Fruit fly (Drosophila melanogaster): Measurements from ENCODE around the gene Sem1.

Sem1 gene

dm6 chr2L:7081307-7081706 lies 17.5 kb downstream of the Sem1 start:
- TF ChIP-seq CG14711 (tag; optimal IDR thresholded peaks at IDR 0.05) (no peak), Crg-1 (GFP tag; optimal IDR thresholded peaks at IDR 0.05) (no peak), CG11617 (GFP tag; optimal IDR thresholded peaks at IDR 0.05) (no peak)

dm6 chr2L:7082203-7082602 lies 18.4 kb downstream of the Sem1 start:
- no peak for TF ChIP-seq kay (GFP tag; ENCODE audit: borderline replicate concordance)
- TF ChIP-seq CG14711 (tag; optimal IDR thresholded peaks at IDR 0.05): no peak
- TF ChIP-seq Crg-1 (GFP tag; optimal IDR thresholded peaks at IDR 0.05): no peak
- no peak for TF ChIP-seq Clk (GFP tag; optimal IDR thresholded peaks at IDR 0.05)
- TF ChIP-seq tj (GFP tag; optimal IDR thresholded peaks at IDR 0.05): no peak
- no peak for TF ChIP-seq cic (GFP tag; optimal IDR thresholded peaks at IDR 0.05)
- TF ChIP-seq ovo (GFP tag; optimal IDR thresholded peaks at IDR 0.05): no peak
- no peak for TF ChIP-seq Mnt (GFP tag; optimal IDR thresholded peaks at IDR 0.05)
- TF ChIP-seq cnc (optimal IDR thresholded peaks at IDR 0.05): no peak
- TF ChIP-seq CG1620 (GFP tag; optimal IDR thresholded peaks at IDR 0.05): no peak
- TF ChIP-seq CG7045 (GFP tag; optimal IDR thresholded peaks at IDR 0.05): no peak
- no peak for TF ChIP-seq toe (GFP tag; optimal IDR thresholded peaks at IDR 0.05)
- TF ChIP-seq Hr96 (GFP tag; optimal IDR thresholded peaks at IDR 0.05): no peak

dm6 chr2L:7084410-7084809 lies 20.6 kb downstream of the Sem1 start, which contains the start of gene Pvf2:
Gene Pvf2, minus strand, starts transcription at chr2L:7084635.
- TF ChIP-seq CG11617 (GFP tag; optimal IDR thresholded peaks at IDR 0.05): no peak
- TF ChIP-seq Hr96 (GFP tag; optimal IDR thresholded peaks at IDR 0.05): no peak
- TF ChIP-seq CG1620 (GFP tag; optimal IDR thresholded peaks at IDR 0.05): no peak
- TF ChIP-seq bab1 (GFP tag; optimal IDR thresholded peaks at IDR 0.05): no peak

- no peak for TF ChIP-seq CG33017 (tag; optimal IDR thresholded peaks at IDR 0.05)
- TF ChIP-seq tj (GFP tag; optimal IDR thresholded peaks at IDR 0.05): no peak
- no peak for TF ChIP-seq Clk (GFP tag; optimal IDR thresholded peaks at IDR 0.05)
- no peak for TF ChIP-seq ovo (GFP tag; optimal IDR thresholded peaks at IDR 0.05)
- no peak for TF ChIP-seq cnc (optimal IDR thresholded peaks at IDR 0.05)
- no peak for TF ChIP-seq bab1 (GFP tag; optimal IDR thresholded peaks at IDR 0.05)
- TF ChIP-seq CG1620 (GFP tag; optimal IDR thresholded peaks at IDR 0.05): no peak
- TF ChIP-seq toe (GFP tag; optimal IDR thresholded peaks at IDR 0.05): no peak
- TF ChIP-seq CG5204 (GFP tag; optimal IDR thresholded peaks at IDR 0.05): no peak
- TF ChIP-seq cic (GFP tag; optimal IDR thresholded peaks at IDR 0.05): no peak
- TF ChIP-seq Hr96 (GFP tag; optimal IDR thresholded peaks at IDR 0.05): no peak
- no peak for TF ChIP-seq CG7101 (tag; optimal IDR thresholded peaks at IDR 0.05)
- no peak for TF ChIP-seq Crg-1 (GFP tag; optimal IDR thresholded peaks at IDR 0.05)
- TF ChIP-seq pad (GFP tag; optimal IDR thresholded peaks at IDR 0.05): no peak
- TF ChIP-seq CG11617 (GFP tag; optimal IDR thresholded peaks at IDR 0.05): no peak
- TF ChIP-seq kay (GFP tag; ENCODE audit: borderline replicate concordance): no peak
- no peak for TF ChIP-seq CG7045 (GFP tag; optimal IDR thresholded peaks at IDR 0.05)
- no peak for TF ChIP-seq CG14711 (tag; optimal IDR thresholded peaks at IDR 0.05)
- no peak for TF ChIP-seq Mnt (GFP tag; optimal IDR thresholded peaks at IDR 0.05)
These were observed 27.1 kb downstream of the Sem1 start for dm6 chr2L:7090922-7091321.

- TF ChIP-seq ovo (GFP tag; optimal IDR thresholded peaks at IDR 0.05): no peak
- TF ChIP-seq CG5204 (GFP tag; optimal IDR thresholded peaks at IDR 0.05): no peak
- TF ChIP-seq Crg-1 (GFP tag; optimal IDR thresholded peaks at IDR 0.05): no peak
- TF ChIP-seq cic (GFP tag; optimal IDR thresholded peaks at IDR 0.05): no peak
- TF ChIP-seq CG14711 (tag; optimal IDR thresholded peaks at IDR 0.05): no peak
- no peak for TF ChIP-seq cnc (optimal IDR thresholded peaks at IDR 0.05)
- no peak for TF ChIP-seq toe (GFP tag; optimal IDR thresholded peaks at IDR 0.05)
- TF ChIP-seq CG12768 (GFP tag; optimal IDR thresholded peaks at IDR 0.05): no peak
- TF ChIP-seq CG7101 (tag; optimal IDR thresholded peaks at IDR 0.05): no peak
- TF ChIP-seq CG1620 (GFP tag; optimal IDR thresholded peaks at IDR 0.05): no peak
- TF ChIP-seq Mnt (GFP tag; optimal IDR thresholded peaks at IDR 0.05): no peak
These were observed 30.5 kb downstream of the Sem1 start for dm6 chr2L:7094303-7094702.

dm6 chr2L:7097386-7097785 lies 33.6 kb downstream of the Sem1 start:
- TF ChIP-seq toe (GFP tag; optimal IDR thresholded peaks at IDR 0.05): no peak
- no peak for TF ChIP-seq kay (GFP tag; ENCODE audit: borderline replicate concordance)
- no peak for TF ChIP-seq CG1620 (GFP tag; optimal IDR thresholded peaks at IDR 0.05)
- no peak for TF ChIP-seq CG7045 (GFP tag; optimal IDR thresholded peaks at IDR 0.05)
- TF ChIP-seq Clk (GFP tag; optimal IDR thresholded peaks at IDR 0.05): no peak
- no peak for TF ChIP-seq CG12768 (GFP tag; optimal IDR thresholded peaks at IDR 0.05)
- TF ChIP-seq cnc (optimal IDR thresholded peaks at IDR 0.05): no peak
- no peak for TF ChIP-seq CG14711 (tag; optimal IDR thresholded peaks at IDR 0.05)
- TF ChIP-seq CG7101 (tag; optimal IDR thresholded peaks at IDR 0.05): no peak
- TF ChIP-seq Crg-1 (GFP tag; optimal IDR thresholded peaks at IDR 0.05): no peak
- no peak for TF ChIP-seq Mnt (GFP tag; optimal IDR thresholded peaks at IDR 0.05)
- no peak for TF ChIP-seq pad (GFP tag; optimal IDR thresholded peaks at IDR 0.05)
- no peak for TF ChIP-seq bab1 (GFP tag; optimal IDR thresholded peaks at IDR 0.05)
- no peak for TF ChIP-seq tj (GFP tag; optimal IDR thresholded peaks at IDR 0.05)
- TF ChIP-seq CG5204 (GFP tag; optimal IDR thresholded peaks at IDR 0.05): no peak
- TF ChIP-seq Hr96 (GFP tag; optimal IDR thresholded peaks at IDR 0.05): no peak
- no peak for TF ChIP-seq cic (GFP tag; optimal IDR thresholded peaks at IDR 0.05)
- no peak for TF ChIP-seq CG33017 (tag; optimal IDR thresholded peaks at IDR 0.05)
- no peak for TF ChIP-seq ovo (GFP tag; optimal IDR thresholded peaks at IDR 0.05)
- no peak for TF ChIP-seq CG11617 (GFP tag; optimal IDR thresholded peaks at IDR 0.05)

- no peak for TF ChIP-seq toe (GFP tag; optimal IDR thresholded peaks at IDR 0.05)
- no peak for TF ChIP-seq CG5204 (GFP tag; optimal IDR thresholded peaks at IDR 0.05)
- no peak for TF ChIP-seq tj (GFP tag; optimal IDR thresholded peaks at IDR 0.05)
- TF ChIP-seq cic (GFP tag; optimal IDR thresholded peaks at IDR 0.05): no peak
- TF ChIP-seq CG1620 (GFP tag; optimal IDR thresholded peaks at IDR 0.05): no peak
- no peak for TF ChIP-seq bab1 (GFP tag; optimal IDR thresholded peaks at IDR 0.05)
- no peak for TF ChIP-seq CG14711 (tag; optimal IDR thresholded peaks at IDR 0.05)
These were observed 37.0 kb downstream of the Sem1 start for dm6 chr2L:7100830-7101229.

Measured in whole organism, adult.